Worm (Caenorhabditis elegans): Measurements from ENCODE around the gene ges-1.

Gene ges-1

ce11 chrV:1447724-1448123, 15.8 kb upstream of the ges-1 start, which contains the start of gene cnc-3:
cnc-3 (plus strand) TSS chrV:1448004.
- TF ChIP-seq ztf-11 (tag; optimal IDR thresholded peaks at IDR 0.05) (no peak), nhr-237 (tag; optimal IDR thresholded peaks at IDR 0.05) (no peak), madf-5 (GFP tag; IDR thresholded peaks at IDR 0.05) (no peak), unc-62 (GFP tag; optimal IDR thresholded peaks at IDR 0.05 in 1 of 2) (peak in 1 of 2 experiments; percentile 85), unc-62 (tag; optimal IDR thresholded peaks at IDR 0.05) (no peak), zfp-2 (tag; optimal IDR thresholded peaks at IDR 0.05) (no peak), duxl-1 (tag; optimal IDR thresholded peaks at IDR 0.05; ENCODE audit: poor library complexity) (no peak), daf-16 (GFP tag; optimal IDR thresholded peaks at IDR 0.05) (no peak), daf-16 (tag; optimal IDR thresholded peaks at IDR 0.05) (no peak), aha-1 (tag) (no peak), unc-130 (GFP tag; optimal IDR thresholded peaks at IDR 0.05) (no peak), T26A8.4 (GFP tag; IDR thresholded peaks at IDR 0.05) (peak; percentile 44), nhr-42 (GFP tag; IDR thresholded peaks at IDR 0.05) (no peak)

- no peak for TF ChIP-seq ceh-82 (tag; optimal IDR thresholded peaks at IDR 0.05)
- TF ChIP-seq ces-1 (GFP tag; optimal IDR thresholded peaks at IDR 0.05): no peak
- no peak for TF ChIP-seq ZK337.2 (GFP tag; IDR thresholded peaks at IDR 0.05)
- no peak for TF ChIP-seq php-3 (GFP tag; IDR thresholded peaks at IDR 0.05)
- no peak for TF ChIP-seq lin-15B (tag; optimal IDR thresholded peaks at IDR 0.05)
- no peak for TF ChIP-seq lim-7 (GFP tag; IDR thresholded peaks at IDR 0.05)
- no peak for TF ChIP-seq duxl-1 (tag; optimal IDR thresholded peaks at IDR 0.05; ENCODE audit: poor library complexity)
- TF ChIP-seq aly-2 (tag; optimal IDR thresholded peaks at IDR 0.05): no peak
- TF ChIP-seq Y5F2A.4 (GFP tag; optimal IDR thresholded peaks at IDR 0.05): no peak
- no peak for TF ChIP-seq gei-8 (GFP tag; optimal IDR thresholded peaks at IDR 0.05)
- no peak for TF ChIP-seq daf-16 (GFP tag; optimal IDR thresholded peaks at IDR 0.05)
- TF ChIP-seq daf-16 (tag; optimal IDR thresholded peaks at IDR 0.05): no peak
- no peak for TF ChIP-seq F26F4.8 (GFP tag; conservative IDR thresholded peaks at IDR 0.05)
- no peak for TF ChIP-seq dmd-6 (GFP tag; IDR thresholded peaks at IDR 0.05)
- no peak for TF ChIP-seq set-16 (GFP tag; IDR thresholded peaks at IDR 0.05)
Observed at ce11 chrV:1447079-1447478, 15.1 kb upstream of the ges-1 start, which contains the start of gene cnc-4. cnc-4 (plus strand) TSS chrV:1447195.

DNA sequence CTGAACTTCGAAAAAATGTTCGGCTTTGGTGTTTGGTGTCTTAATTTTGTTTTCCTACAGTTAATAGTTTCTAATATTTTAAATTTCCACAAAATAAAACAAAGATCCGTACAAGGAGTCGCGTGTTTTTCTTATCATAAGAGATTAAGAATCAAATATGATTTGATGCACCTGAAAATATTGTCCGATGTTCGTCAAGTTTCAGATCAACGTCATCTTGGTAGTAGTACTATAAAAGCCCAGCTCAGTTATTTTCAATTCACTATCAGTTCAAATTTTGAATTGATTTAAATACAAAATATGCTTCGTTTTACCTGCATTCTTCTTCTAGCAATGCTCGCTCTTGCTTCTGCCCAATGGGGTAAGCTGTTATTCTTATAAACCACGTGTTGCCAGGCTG, 13.1 kb upstream of the ges-1 start, which contains the start of gene cnc-5:
Gene cnc-5, plus strand, starts transcription at position 301 of the 400 bp plus-strand sequence.
- TF ChIP-seq pqm-1 (tag; optimal IDR thresholded peaks at IDR 0.05): no peak
- no peak for TF ChIP-seq zag-1 (tag; optimal IDR thresholded peaks at IDR 0.05)
- no peak for TF ChIP-seq set-16 (GFP tag; IDR thresholded peaks at IDR 0.05)
- no peak for TF ChIP-seq ctbp-1 (GFP tag; IDR thresholded peaks at IDR 0.05)
- no peak for TF ChIP-seq ZK337.2 (GFP tag; IDR thresholded peaks at IDR 0.05)
- TF ChIP-seq ceh-20 (GFP tag; IDR thresholded peaks at IDR 0.05): no peak
- no peak for TF ChIP-seq mep-1 (tag; optimal IDR thresholded peaks at IDR 0.05)
- no peak for TF ChIP-seq lin-39 (tag; optimal IDR thresholded peaks at IDR 0.05)
- no peak for TF ChIP-seq nhr-111 (GFP tag; optimal IDR thresholded peaks at IDR 0.05)
- no peak for TF ChIP-seq mdt-29 (GFP tag; IDR thresholded peaks at IDR 0.05)
- no peak for TF ChIP-seq nhr-77 (tag; optimal IDR thresholded peaks at IDR 0.05)
- no peak for TF ChIP-seq nhr-237 (tag; optimal IDR thresholded peaks at IDR 0.05)
- no peak for TF ChIP-seq lin-15B (tag; optimal IDR thresholded peaks at IDR 0.05)
- TF ChIP-seq unc-62 (GFP tag; optimal IDR thresholded peaks at IDR 0.05 in 1 of 2): no peak
- TF ChIP-seq unc-62 (tag; optimal IDR thresholded peaks at IDR 0.05): no peak
- no peak for TF ChIP-seq fos-1 (tag; optimal IDR thresholded peaks at IDR 0.05)
- no peak for TF ChIP-seq madf-5 (GFP tag; IDR thresholded peaks at IDR 0.05)
- no peak for TF ChIP-seq ceh-82 (tag; optimal IDR thresholded peaks at IDR 0.05)

ce11 chrV:1444180-1444579, 12.2 kb upstream of the ges-1 start, which contains the start of gene cnc-1:
cnc-1 (minus strand) TSS chrV:1444280.
- no peak for TF ChIP-seq nhr-77 (tag; optimal IDR thresholded peaks at IDR 0.05)
- TF ChIP-seq ceh-28 (tag; optimal IDR thresholded peaks at IDR 0.05): no peak
